Worm (Caenorhabditis elegans) whole organism, L4/young adult: Measurements from ENCODE around the gene C42C1.3.

ENCODE experiments used
- W03F9.2 ChIP-seq: fragments of 150-350 bp; optimal IDR thresholded peaks from 2 replicates; lab custom pipeline; 2014; ENCODE audit warnings: missing biosample characterization, missing genetic modification characterization
- dao-5 ChIP-seq: sonication (generic microtip); optimal IDR thresholded peaks from 2 replicates; lab custom pipeline; 2016; ENCODE audit warnings: missing genotype, missing genetic modification characterization, moderate library complexity, missing compliant biosample characterization
- him-1 ChIP-seq: sonication (generic microtip); optimal IDR thresholded peaks from 2 replicates; lab custom pipeline; 2016; ENCODE audit warnings: missing genotype, missing genetic modification reagents, missing genetic modification characterization, missing compliant biosample characterization

- TF ChIP-seq W03F9.2 (tag; lab: Kevin White, UChicago) (no peak), dao-5 (no peak), him-1 (tag; lab: Kevin White, UChicago) (no peak)
Measured at ce11 chrIV:12274365-12274764, 4.1 kb upstream of the C42C1.3 start.
